Worm (Caenorhabditis elegans) whole organism, L3 larva: ENCODE results near the gene oac-2.
"Not testable (repeated sequence)": the region's sequence is repeated elsewhere in the genome, so short reads cannot be mapped to it uniquely, and the experiment has no call there.

Experiments used
- R02D3.7 ChIP-seq: fragments of 150-350 bp; optimal IDR thresholded peaks from 2 replicates; lab custom pipeline; 2014; ENCODE audit warnings: missing biosample characterization, missing genetic modification characterization
- ZK546.5 ChIP-seq: sonication (generic microtip); optimal IDR thresholded peaks from 2 replicates; lab custom pipeline; 2017; ENCODE audit warnings: missing biosample characterization, missing genetic modification characterization
- aly-2 ChIP-seq: fragments of 150-350 bp; optimal IDR thresholded peaks from 2 replicates; lab custom pipeline; 2014; ENCODE audit warnings: missing biosample characterization, missing genetic modification characterization
- ama-1 ChIP-seq: fragments of 150-350 bp; optimal IDR thresholded peaks from 2 replicates; lab custom pipeline; 2018
- ceh-16 ChIP-seq: sonication (generic microtip); optimal IDR thresholded peaks from 2 replicates; lab custom pipeline; 2017; ENCODE audit warnings: missing biosample characterization, missing genetic modification characterization
- ceh-28 ChIP-seq: fragments of 150-350 bp; optimal IDR thresholded peaks from 2 replicates; lab custom pipeline; 2014; ENCODE audit warnings: missing biosample characterization, missing genetic modification reagents, missing genetic modification characterization
- ceh-82 ChIP-seq: fragments of 150-350 bp; optimal IDR thresholded peaks from 2 replicates; lab custom pipeline; 2014; ENCODE audit warnings: missing biosample characterization, missing genetic modification characterization
- ceh-9 ChIP-seq: sonication (generic microtip); optimal IDR thresholded peaks from 2 replicates; lab custom pipeline; 2018; ENCODE audit warnings: missing biosample characterization, missing genetic modification characterization
- egl-27 ChIP-seq: sonication (generic microtip); optimal IDR thresholded peaks from 4 replicates; lab custom pipeline; 2017; ENCODE audit warnings: missing biosample characterization, missing genetic modification reagents, missing genetic modification characterization
- egl-5 ChIP-seq: fragments of 150-350 bp; optimal IDR thresholded peaks from 2 replicates; lab custom pipeline; 2017; ENCODE audit warnings: missing biosample characterization, missing genetic modification reagents, missing genetic modification characterization, inconsistent platforms
- elt-1 ChIP-seq: fragments of 150-350 bp; optimal IDR thresholded peaks from 2 replicates; lab custom pipeline; 2014; ENCODE audit warnings: missing biosample characterization, missing genetic modification characterization
- elt-2 ChIP-seq: sonication (generic microtip); optimal IDR thresholded peaks from 2 replicates; lab custom pipeline; 2016; ENCODE audit warnings: missing genetic modification reagents, mild to moderate bottlenecking, missing genetic modification characterization, missing compliant biosample characterization
- elt-3 ChIP-seq, 3 experiments: fragments of 150-350 bp in 1 of 3; sonication (generic microtip) in 2 of 3; optimal IDR thresholded peaks; 2 replicates in 2 of 3; 4 replicates in 1 of 3; lab custom pipeline; 2014 to 2017; ENCODE audit warnings: missing biosample characterization in 3 of 3, missing genetic modification characterization in 3 of 3
- eor-1 ChIP-seq, 2 experiments: fragments of 150-350 bp; optimal IDR thresholded peaks; 2 replicates each; lab custom pipeline; 2014 to 2018; ENCODE audit warnings: missing biosample characterization in 2 of 2, missing genetic modification characterization in 2 of 2
- fkh-10 ChIP-seq: sonication (generic microtip); optimal IDR thresholded peaks from 2 replicates; lab custom pipeline; 2017; ENCODE audit warnings: missing biosample characterization, missing genetic modification reagents, missing genetic modification characterization
- fkh-2 ChIP-seq: fragments of 150-350 bp; optimal IDR thresholded peaks from 2 replicates; lab custom pipeline; 2014; ENCODE audit warnings: missing biosample characterization, missing genetic modification reagents, missing genetic modification characterization
- fos-1 ChIP-seq: fragments of 150-350 bp; optimal IDR thresholded peaks from 2 replicates; lab custom pipeline; 2014; ENCODE audit warnings: missing biosample characterization, missing genetic modification characterization
- hmg-11 ChIP-seq: sonication (generic microtip); optimal IDR thresholded peaks from 2 replicates; lab custom pipeline; 2016; ENCODE audit warnings: missing genetic modification characterization, missing compliant biosample characterization
- jun-1 ChIP-seq: fragments of 150-350 bp; optimal IDR thresholded peaks from 2 replicates; lab custom pipeline; 2014; ENCODE audit warnings: missing biosample characterization, missing genetic modification reagents, missing genetic modification characterization
- lin-15B ChIP-seq: fragments of 150-350 bp; optimal IDR thresholded peaks from 2 replicates; lab custom pipeline; 2014; ENCODE audit warnings: missing biosample characterization, missing genetic modification characterization
- lin-39 ChIP-seq: fragments of 150-350 bp; optimal IDR thresholded peaks from 2 replicates; lab custom pipeline; 2018; ENCODE audit warnings: missing biosample characterization, missing genetic modification reagents, missing genetic modification characterization
- lsy-12 ChIP-seq: sonication (generic microtip); optimal IDR thresholded peaks from 2 replicates; lab custom pipeline; 2016; ENCODE audit warnings: mild to moderate bottlenecking, missing genetic modification characterization, missing compliant biosample characterization
- mdl-1 ChIP-seq: fragments of 150-350 bp; optimal IDR thresholded peaks from 2 replicates; lab custom pipeline; 2014; ENCODE audit warnings: missing biosample characterization, missing genetic modification characterization
- mml-1 ChIP-seq: fragments of 150-350 bp; sonication (generic microtip); optimal IDR thresholded peaks from 3 replicates; lab custom pipeline; 2014; ENCODE audit warnings: missing biosample characterization, missing genetic modification characterization
- nfya-1 ChIP-seq: sonication (generic microtip); optimal IDR thresholded peaks from 2 replicates; lab custom pipeline; 2017; ENCODE audit warnings: missing genetic modification characterization, mild to moderate bottlenecking, missing compliant biosample characterization, antibody characterized with exemption, moderate library complexity; ENCODE audit not compliant: insufficient read depth
- nhr-11 ChIP-seq: fragments of 150-350 bp; optimal IDR thresholded peaks from 2 replicates; lab custom pipeline; 2014; ENCODE audit warnings: missing biosample characterization, missing genetic modification characterization
- nhr-12 ChIP-seq: fragments of 150-350 bp; optimal IDR thresholded peaks from 2 replicates; lab custom pipeline; 2014; ENCODE audit warnings: missing biosample characterization, missing genetic modification characterization
- nhr-23 ChIP-seq: fragments of 150-350 bp; optimal IDR thresholded peaks from 2 replicates; lab custom pipeline; 2014; ENCODE audit warnings: missing biosample characterization, missing genetic modification reagents, missing genetic modification characterization
- nhr-237 ChIP-seq: fragments of 150-350 bp; optimal IDR thresholded peaks from 2 replicates; lab custom pipeline; 2014; ENCODE audit warnings: missing biosample characterization, missing genetic modification characterization
- nhr-25 ChIP-seq: sonication (generic microtip); optimal IDR thresholded peaks from 2 replicates; lab custom pipeline; 2017; ENCODE audit warnings: missing biosample characterization, missing genetic modification characterization
- nhr-28 ChIP-seq: fragments of 150-350 bp; optimal IDR thresholded peaks from 2 replicates; lab custom pipeline; 2014; ENCODE audit warnings: missing biosample characterization, missing genetic modification characterization
- nhr-43 ChIP-seq: sonication (generic microtip); optimal IDR thresholded peaks from 2 replicates; lab custom pipeline; 2016; ENCODE audit warnings: mild to moderate bottlenecking, missing genetic modification characterization, missing compliant biosample characterization; ENCODE audit not compliant: poor library complexity, severe bottlenecking
- nhr-67 ChIP-seq: fragments of 150-350 bp; optimal IDR thresholded peaks from 2 replicates; lab custom pipeline; 2014; ENCODE audit warnings: missing biosample characterization, missing genetic modification characterization
- nhr-76 ChIP-seq: fragments of 150-350 bp; sonication (generic microtip); optimal IDR thresholded peaks from 5 replicates; lab custom pipeline; 2014; ENCODE audit warnings: missing biosample characterization, missing genetic modification characterization
- nhr-77 ChIP-seq: fragments of 150-350 bp; optimal IDR thresholded peaks from 2 replicates; lab custom pipeline; 2014; ENCODE audit warnings: missing biosample characterization, missing genetic modification characterization
- pha-4 ChIP-seq: fragments of 150-350 bp; optimal IDR thresholded peaks from 2 replicates; lab custom pipeline; 2014; ENCODE audit warnings: missing biosample characterization, missing genetic modification reagents, missing genetic modification characterization
- pqm-1 ChIP-seq: fragments of 150-350 bp; optimal IDR thresholded peaks from 2 replicates; lab custom pipeline; 2017; ENCODE audit warnings: missing biosample characterization, missing genetic modification characterization, inconsistent platforms
- sea-2 ChIP-seq: fragments of 150-350 bp; sonication (generic microtip); optimal IDR thresholded peaks from 4 replicates; lab custom pipeline; 2014; ENCODE audit warnings: missing biosample characterization, missing genetic modification reagents, missing genetic modification characterization
- skn-1 ChIP-seq: fragments of 150-350 bp; optimal IDR thresholded peaks from 2 replicates; lab custom pipeline; 2014; ENCODE audit warnings: missing biosample characterization, missing genetic modification characterization
- snpc-4 ChIP-seq: fragments of 150-350 bp; optimal IDR thresholded peaks from 2 replicates; lab custom pipeline; 2014; ENCODE audit warnings: missing biosample characterization, missing genetic modification characterization
- tbx-2 ChIP-seq: sonication (generic microtip); optimal IDR thresholded peaks from 2 replicates; lab custom pipeline; 2016; ENCODE audit warnings: mild to moderate bottlenecking, missing genetic modification characterization, missing compliant biosample characterization
- unc-39 ChIP-seq: sonication (generic microtip); optimal IDR thresholded peaks from 4 replicates; lab custom pipeline; 2017; ENCODE audit warnings: missing biosample characterization, missing genetic modification characterization
- unc-62 ChIP-seq: fragments of 150-350 bp; sonication (generic microtip); optimal IDR thresholded peaks from 4 replicates; lab custom pipeline; 2014; ENCODE audit warnings: missing biosample characterization, missing genetic modification reagents, missing genetic modification characterization
- zag-1 ChIP-seq: fragments of 150-350 bp; optimal IDR thresholded peaks from 2 replicates; lab custom pipeline; 2014; ENCODE audit warnings: missing biosample characterization, missing genetic modification characterization
- ztf-11 ChIP-seq: fragments of 150-350 bp; optimal IDR thresholded peaks from 2 replicates; lab custom pipeline; 2014; ENCODE audit warnings: missing biosample characterization, missing genetic modification characterization
- ztf-4 ChIP-seq: fragments of 150-350 bp; optimal IDR thresholded peaks from 2 replicates; lab custom pipeline; 2014; ENCODE audit warnings: missing biosample characterization, missing genetic modification characterization

The oac-2 gene

DNA sequence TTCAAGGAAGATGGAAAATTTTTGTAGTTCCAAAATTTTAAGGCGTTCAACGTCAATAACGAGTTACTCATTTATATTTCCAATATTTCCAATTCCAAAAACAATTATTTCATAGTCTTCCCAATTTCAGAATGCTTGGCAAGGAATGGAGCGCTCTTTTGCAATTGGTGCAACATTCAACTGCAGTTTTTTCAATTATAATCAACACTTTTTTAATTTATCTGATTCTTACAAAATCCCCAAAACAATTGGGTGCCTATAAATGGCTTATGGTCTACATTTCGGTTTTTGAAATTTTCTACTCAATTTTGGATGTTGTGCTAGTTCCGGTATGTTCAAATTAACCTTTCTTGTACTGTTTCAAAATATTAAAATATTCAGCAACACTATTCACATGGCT, 32.8 kb upstream of the oac-2 start, which contains the start of gene str-225:
str-225 (plus strand) TSS at position 132 of the 400 bp plus-strand sequence.
- TF ChIP-seq lin-39 (tag; lab: Kevin White, UChicago) = no peak
- TF ChIP-seq nhr-11 (tag; lab: Kevin White, UChicago) = no peak
- TF ChIP-seq egl-27 (tag; lab: Kevin White, UChicago) = no peak
- TF ChIP-seq unc-39 (tag; lab: Kevin White, UChicago) = no peak
- TF ChIP-seq ceh-16 (tag; lab: Kevin White, UChicago) = no peak
- TF ChIP-seq nhr-67 (tag; lab: Kevin White, UChicago) = no peak
- TF ChIP-seq ceh-82 (tag; lab: Kevin White, UChicago) = no peak
- TF ChIP-seq ceh-28 (tag; lab: Kevin White, UChicago) = no peak
- TF ChIP-seq ZK546.5 (tag; lab: Kevin White, UChicago) = no peak
- no peak for TF ChIP-seq elt-2 (tag; lab: Kevin White, UChicago)
- TF ChIP-seq lin-15B (tag; lab: Kevin White, UChicago) = no peak

DNA sequence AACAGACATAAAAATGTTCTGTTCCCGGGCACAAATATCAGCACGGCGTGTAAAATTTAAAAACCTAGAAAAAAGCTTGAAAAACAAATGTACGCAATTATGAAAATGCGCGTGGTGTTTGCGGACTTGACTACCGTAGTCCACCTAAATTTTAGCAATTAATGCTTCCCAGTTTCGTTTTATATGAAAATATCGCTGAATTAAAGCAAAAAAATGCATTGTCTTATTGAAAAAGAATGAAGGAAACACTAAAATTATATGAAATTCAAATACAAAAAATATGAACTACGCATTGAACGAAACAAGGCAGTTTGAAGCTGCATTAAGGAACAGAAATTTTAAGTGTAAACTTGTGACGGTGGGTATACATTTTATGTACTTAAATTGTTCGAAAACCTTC, 31.3 kb upstream of the oac-2 start, which contains the start of gene ugt-64:
ugt-64 (minus strand) TSS at position 101 of the 400 bp plus-strand sequence.
- not testable (repeated sequence) for TF ChIP-seq elt-3 (tag; optimal IDR thresholded peaks at IDR 0.05; lab: Kevin White, UChicago); eor-1 (tag; optimal IDR thresholded peaks at IDR 0.05; lab: Kevin White, UChicago); fos-1 (tag; lab: Kevin White, UChicago)

DNA sequence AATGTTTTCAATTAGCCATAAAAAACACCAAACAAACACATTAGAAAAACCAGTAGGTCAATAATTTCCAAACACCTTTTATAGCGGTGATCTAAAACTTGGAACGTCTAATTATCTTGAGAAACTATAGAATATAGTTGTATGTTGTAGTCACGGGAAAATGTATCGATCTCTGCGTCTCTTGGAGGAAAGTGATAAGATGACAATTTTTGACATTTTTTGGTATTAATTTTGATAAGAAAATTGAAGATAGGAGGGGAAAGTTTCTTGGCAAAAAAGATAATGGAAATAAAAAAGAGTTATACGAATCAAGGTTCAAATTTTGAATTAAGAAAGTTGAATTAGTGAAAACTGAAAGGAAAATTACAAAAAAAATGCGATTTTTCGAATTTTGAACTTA, 30.8 kb upstream of the oac-2 start:
- TF ChIP-seq unc-39 (tag; lab: Kevin White, UChicago) (no peak), sea-2 (GFP tag; lab: Kevin White, UChicago) (no peak), nhr-28 (no peak), skn-1 (tag; lab: Kevin White, UChicago) (no peak), tbx-2 (tag; lab: Kevin White, UChicago) (no peak), mml-1 (tag; lab: Kevin White, UChicago) (no peak), nhr-76 (tag; lab: Kevin White, UChicago) (no peak), nhr-77 (tag; lab: Kevin White, UChicago) (no peak), ceh-9 (tag; lab: Kevin White, UChicago) (no peak), pha-4 (tag; lab: Kevin White, UChicago) (no peak), elt-1 (tag; lab: Kevin White, UChicago) (no peak), mdl-1 (tag; lab: Kevin White, UChicago) (no peak), nhr-43 (no peak), zag-1 (tag; lab: Kevin White, UChicago) (no peak), lsy-12 (tag; lab: Kevin White, UChicago) (no peak), fos-1 (tag; lab: Kevin White, UChicago) (no peak), lin-39 (tag; lab: Kevin White, UChicago) (no peak), ztf-4 (tag; lab: Kevin White, UChicago) (no peak), ceh-82 (tag; lab: Kevin White, UChicago) (no peak), aly-2 (tag; lab: Kevin White, UChicago) (no peak), nhr-67 (tag; lab: Kevin White, UChicago) (no peak), fkh-2 (tag; lab: Kevin White, UChicago) (no peak), egl-27 (tag; lab: Kevin White, UChicago) (no peak), ZK546.5 (tag; lab: Kevin White, UChicago) (no peak), elt-3 (tag; optimal IDR thresholded peaks at IDR 0.05; lab: Kevin White, UChicago) (peak in 1 of 3 experiments; percentile 47), jun-1 (tag; lab: Kevin White, UChicago) (peak; percentile 55), nhr-237 (tag; lab: Kevin White, UChicago) (no peak), elt-2 (tag; lab: Kevin White, UChicago) (peak; percentile 98), nhr-11 (tag; lab: Kevin White, UChicago) (no peak), nhr-25 (tag; lab: Kevin White, UChicago) (no peak), unc-62 (GFP tag; lab: Kevin White, UChicago) (no peak), ztf-11 (no peak), pqm-1 (peak; percentile 97), hmg-11 (tag; lab: Kevin White, UChicago) (no peak), nfya-1 (no peak), nhr-23 (tag; lab: Kevin White, UChicago) (peak; percentile 23), fkh-10 (GFP tag; lab: Kevin White, UChicago) (no peak), eor-1 (tag; optimal IDR thresholded peaks at IDR 0.05; lab: Kevin White, UChicago) (no peak), egl-5 (no peak), lin-15B (tag; lab: Kevin White, UChicago) (no peak), snpc-4 (tag; lab: Kevin White, UChicago) (no peak), nhr-12 (tag; lab: Kevin White, UChicago) (no peak), ama-1 (lab: Kevin White, UChicago) (no peak), R02D3.7 (no peak)
